Worm (Caenorhabditis elegans) whole organism, young adult: Measurements from ENCODE around the gene dao-3.
A peak's percentile ranks its signal among the peaks of the same experiment; 100 is the strongest.

Experiments used
- B0035.1 ChIP-seq: sonication (generic microtip); optimal IDR thresholded peaks from 2 replicates; lab custom pipeline; 2016; ENCODE audit warnings: missing genetic modification characterization, mild to moderate bottlenecking, missing compliant biosample characterization, missing genotype, missing genetic modification reagents
- B0261.1 ChIP-seq: sonication (generic microtip); optimal IDR thresholded peaks from 2 replicates; lab custom pipeline; 2016; ENCODE audit warnings: mild to moderate bottlenecking, missing genetic modification characterization, moderate library complexity, missing compliant biosample characterization
- D2030.7 ChIP-seq: fragments of 200-800 bp; sonication (Bioruptor generic); IDR thresholded peaks from 2 replicates; pipeline ENCODE4 v1.3.6; 2022; ENCODE audit warnings: missing genetic modification reagents, missing genetic modification characterization, missing compliant biosample characterization
- F33H1.4 ChIP-seq: fragments of 200-800 bp; sonication (Bioruptor generic); IDR thresholded peaks from 2 replicates; pipeline ENCODE4 v1.3.6; 2022; ENCODE audit warnings: missing genetic modification reagents, missing genetic modification characterization, missing compliant biosample characterization
- F37B4.10 ChIP-seq: fragments of 200-800 bp; sonication (Bioruptor generic); IDR thresholded peaks from 2 replicates; pipeline ENCODE4 v1.3.6; 2022; ENCODE audit warnings: missing genetic modification characterization, missing compliant biosample characterization
- ZK185.1 ChIP-seq: sonication (generic microtip); optimal IDR thresholded peaks from 2 replicates; lab custom pipeline; 2016; ENCODE audit warnings: mild to moderate bottlenecking, missing genetic modification characterization, missing compliant biosample characterization; ENCODE audit not compliant: poor library complexity, severe bottlenecking
- akir-1 ChIP-seq: fragments of 200-800 bp; sonication (Bioruptor generic); optimal IDR thresholded peaks from 2 replicates; lab custom pipeline; 2018; ENCODE audit warnings: mild to moderate bottlenecking, missing genetic modification characterization, moderate library complexity, missing compliant biosample characterization
- athp-1 ChIP-seq: sonication (generic microtip); optimal IDR thresholded peaks from 2 replicates; lab custom pipeline; 2017; ENCODE audit warnings: mild to moderate bottlenecking, missing genetic modification characterization, missing compliant biosample characterization
- attf-3 ChIP-seq: fragments of 200-800 bp; sonication (Bioruptor generic); conservative IDR thresholded peaks from 2 replicates; pipeline ENCODE4 v1.3.6; 2022; ENCODE audit warnings: missing genetic modification reagents, missing genetic modification characterization, missing compliant biosample characterization
- bed-1 ChIP-seq: fragments of 200-800 bp; sonication (Bioruptor generic); IDR thresholded peaks from 2 replicates; pipeline ENCODE4 v1.3.6; 2022; ENCODE audit warnings: missing genetic modification reagents, missing genetic modification characterization, missing compliant biosample characterization
- ccch-3 ChIP-seq: fragments of 200-800 bp; sonication (Bioruptor generic); optimal IDR thresholded peaks from 2 replicates; lab custom pipeline; 2018; ENCODE audit warnings: mild to moderate bottlenecking, missing genetic modification characterization, missing compliant biosample characterization
- ceh-100 ChIP-seq: fragments of 200-800 bp; sonication (Bioruptor generic); IDR thresholded peaks from 2 replicates; pipeline ENCODE4 v1.3.6; 2022; ENCODE audit warnings: missing genetic modification reagents, missing genetic modification characterization, missing compliant biosample characterization
- ceh-27 ChIP-seq: fragments of 200-800 bp; sonication (Bioruptor generic); optimal IDR thresholded peaks from 2 replicates; lab custom pipeline; 2018; ENCODE audit warnings: mild to moderate bottlenecking, missing genetic modification characterization, moderate library complexity, missing compliant biosample characterization
- dpl-1 ChIP-seq: fragments of 150-350 bp; optimal IDR thresholded peaks from 2 replicates; lab custom pipeline; 2014; ENCODE audit warnings: missing biosample characterization, missing genetic modification reagents, missing genetic modification characterization
- ekl-4 ChIP-seq: fragments of 200-800 bp; sonication (Bioruptor generic); IDR thresholded peaks from 2 replicates; pipeline ENCODE4 v1.3.6; 2022; ENCODE audit warnings: missing genetic modification reagents, missing genetic modification characterization, missing compliant biosample characterization
- fkh-3 ChIP-seq: sonication (generic microtip); optimal IDR thresholded peaks from 2 replicates; lab custom pipeline; 2016; ENCODE audit warnings: mild to moderate bottlenecking, missing genetic modification characterization, missing compliant biosample characterization
- gei-17 ChIP-seq: fragments of 200-800 bp; sonication (Bioruptor generic); optimal IDR thresholded peaks from 2 replicates; lab custom pipeline; 2018; ENCODE audit warnings: mild to moderate bottlenecking, missing genetic modification characterization, missing compliant biosample characterization
- him-1 ChIP-seq: sonication (generic microtip); optimal IDR thresholded peaks from 2 replicates; lab custom pipeline; 2016; ENCODE audit warnings: missing genotype, missing genetic modification reagents, missing genetic modification characterization, missing compliant biosample characterization
- hlh-12 ChIP-seq: sonication (generic microtip); optimal IDR thresholded peaks from 2 replicates; lab custom pipeline; 2016; ENCODE audit warnings: missing genetic modification characterization, missing compliant biosample characterization
- hmg-1.2 ChIP-seq: fragments of 200-800 bp; sonication (Bioruptor generic); IDR thresholded peaks from 2 replicates; pipeline ENCODE4 v1.3.6; 2022; ENCODE audit warnings: missing genetic modification reagents, missing genetic modification characterization, missing compliant biosample characterization
- lin-40 ChIP-seq: sonication (generic microtip); optimal IDR thresholded peaks from 2 replicates; lab custom pipeline; 2016; ENCODE audit warnings: missing genetic modification characterization, mild to moderate bottlenecking, missing compliant biosample characterization, missing genotype, missing genetic modification reagents
- madf-3 ChIP-seq: fragments of 200-800 bp; sonication (Bioruptor generic); IDR thresholded peaks from 2 replicates; pipeline ENCODE4 v1.3.6; 2022; ENCODE audit warnings: missing genetic modification reagents, missing genetic modification characterization, missing compliant biosample characterization
- madf-6 ChIP-seq: fragments of 200-800 bp; sonication (Bioruptor generic); IDR thresholded peaks from 2 replicates; pipeline ENCODE4 v1.3.6; 2022; ENCODE audit warnings: missing genetic modification reagents, missing genetic modification characterization, missing compliant biosample characterization
- madf-8 ChIP-seq: fragments of 200-800 bp; sonication (Bioruptor generic); conservative IDR thresholded peaks from 2 replicates; pipeline ENCODE4 v1.3.6; 2022; ENCODE audit warnings: missing genetic modification reagents, missing genetic modification characterization, missing compliant biosample characterization
- mxl-1 ChIP-seq: sonication (generic microtip); optimal IDR thresholded peaks from 2 replicates; lab custom pipeline; 2016; ENCODE audit warnings: missing genetic modification characterization, missing compliant biosample characterization
- nfya-2 ChIP-seq: fragments of 200-800 bp; sonication (Bioruptor generic); IDR thresholded peaks from 2 replicates; pipeline ENCODE4 v1.3.6; 2022; ENCODE audit warnings: missing genetic modification reagents, missing genetic modification characterization, missing compliant biosample characterization
- nhr-27 ChIP-seq: fragments of 200-800 bp; sonication (Bioruptor generic); optimal IDR thresholded peaks from 2 replicates; lab custom pipeline; 2018; ENCODE audit warnings: mild to moderate bottlenecking, missing genetic modification characterization, moderate library complexity, missing compliant biosample characterization
- nhr-80 ChIP-seq: sonication (generic microtip); optimal IDR thresholded peaks from 2 replicates; lab custom pipeline; 2016; ENCODE audit warnings: missing genetic modification characterization, missing compliant biosample characterization
- pha-4 ChIP-seq: fragments of 150-350 bp; sonication (generic microtip); optimal IDR thresholded peaks from 2 replicates; lab custom pipeline; 2014; ENCODE audit warnings: missing biosample characterization, missing genetic modification reagents, missing genetic modification characterization
- rcor-1 ChIP-seq: fragments of 200-800 bp; sonication (Bioruptor generic); IDR thresholded peaks from 2 replicates; pipeline ENCODE4 v1.3.6; 2022; ENCODE audit warnings: missing genetic modification reagents, missing genetic modification characterization, missing compliant biosample characterization
- repo-1 ChIP-seq: sonication (generic microtip); optimal IDR thresholded peaks from 2 replicates; lab custom pipeline; 2017; ENCODE audit warnings: mild to moderate bottlenecking, missing genetic modification characterization, missing compliant biosample characterization
- rpc-1 ChIP-seq, 2 experiments: fragments of 150-350 bp in 1 of 2; sonication (generic microtip) in 1 of 2; optimal IDR thresholded peaks; 2 replicates each; lab custom pipeline; 2014 to 2018; ENCODE audit warnings: missing biosample characterization in 1 of 2, missing genetic modification characterization in 1 of 2, missing genetic modification reagents in 1 of 2, missing genotype in 1 of 2
- snpc-3.4 ChIP-seq: sonication (generic microtip); optimal IDR thresholded peaks from 2 replicates; lab custom pipeline; 2017; ENCODE audit warnings: missing genetic modification characterization, mild to moderate bottlenecking, missing compliant biosample characterization, antibody characterized with exemption, moderate library complexity, missing genotype, missing genetic modification reagents
- snpc-4 ChIP-seq, 5 experiments: fragments of 150-350 bp in 1 of 5; sonication (generic microtip) in 4 of 5; optimal IDR thresholded peaks; 2 replicates each; lab custom pipeline; 2014 to 2018; ENCODE audit warnings: missing genetic modification characterization in 5 of 5, missing biosample characterization in 3 of 5, antibody characterized with exemption in 2 of 5, mild to moderate bottlenecking in 2 of 5, missing compliant biosample characterization in 2 of 5, missing genotype in 2 of 5, moderate library complexity in 2 of 5, missing genetic modification reagents in 1 of 5
- tbp1 ChIP-seq: fragments of 200-800 bp; sonication (Bioruptor generic); optimal IDR thresholded peaks from 2 replicates; lab custom pipeline; 2018; ENCODE audit warnings: mild to moderate bottlenecking, missing genetic modification characterization, missing compliant biosample characterization
- ztf-18 ChIP-seq: sonication (generic microtip); optimal IDR thresholded peaks from 2 replicates; lab custom pipeline; 2016; ENCODE audit warnings: missing genotype, mild to moderate bottlenecking, missing genetic modification characterization, missing compliant biosample characterization
- ztf-3 ChIP-seq: fragments of 200-800 bp; sonication (Bioruptor generic); optimal IDR thresholded peaks from 2 replicates; lab custom pipeline; 2018; ENCODE audit warnings: mild to moderate bottlenecking, missing genetic modification characterization, missing compliant biosample characterization

Gene dao-3

DNA sequence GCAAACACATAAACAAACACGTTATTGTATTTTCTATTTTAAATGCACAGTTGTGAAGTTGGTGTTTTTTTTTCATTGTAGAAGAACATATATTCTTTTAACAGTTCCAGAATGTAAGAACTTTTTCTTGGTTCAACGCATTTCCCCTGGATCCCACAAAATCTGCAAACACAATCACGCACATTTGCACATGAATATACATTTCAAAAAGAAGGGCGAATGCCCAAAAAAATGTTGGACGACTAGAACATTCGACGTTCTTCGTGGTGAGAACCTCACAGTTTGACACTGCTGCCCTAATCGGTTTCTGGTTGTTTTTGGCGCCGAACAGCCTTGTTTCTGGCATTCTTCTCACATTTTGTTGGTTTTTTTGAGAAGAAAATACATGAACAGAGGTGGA, 23.2 kb upstream of the dao-3 start (continued):
- TF ChIP-seq snpc-4 (GFP tag; optimal IDR thresholded peaks at IDR 0.05; lab: Kevin White, UChicago) (no peak), snpc-4 (tag; optimal IDR thresholded peaks at IDR 0.05; lab: Kevin White, UChicago) (no peak), ceh-27 (GFP tag; lab: Kevin White, UChicago) (peak; percentile 10), nhr-27 (tag; lab: Kevin White, UChicago) (no peak), rcor-1 (GFP tag; lab: Robert Waterston, UW) (no peak), pha-4 (peak; percentile 21), attf-3 (GFP tag; lab: Robert Waterston, UW) (no peak), madf-6 (no peak), rpc-1 (optimal IDR thresholded peaks at IDR 0.05; lab: Kevin White, UChicago) (no peak), rpc-1 (tag; optimal IDR thresholded peaks at IDR 0.05; lab: Kevin White, UChicago) (no peak), B0261.1 (tag; lab: Kevin White, UChicago) (no peak), F33H1.4 (no peak), lin-40 (peak; percentile 44), tbp1 (GFP tag; lab: Kevin White, UChicago) (peak; percentile 10), ceh-100 (GFP tag; lab: Robert Waterston, UW) (no peak), hlh-12 (tag; lab: Kevin White, UChicago) (no peak), ztf-3 (GFP tag; lab: Kevin White, UChicago) (no peak), D2030.7 (GFP tag; lab: Robert Waterston, UW) (no peak), nhr-80 (peak; percentile 35), nfya-2 (GFP tag; lab: Robert Waterston, UW) (no peak), ccch-3 (no peak), fkh-3 (tag; lab: Kevin White, UChicago) (no peak), B0035.1 (tag; lab: Kevin White, UChicago) (no peak)
- TF ChIP-seq, all 124 proteins: peak for 8

DNA sequence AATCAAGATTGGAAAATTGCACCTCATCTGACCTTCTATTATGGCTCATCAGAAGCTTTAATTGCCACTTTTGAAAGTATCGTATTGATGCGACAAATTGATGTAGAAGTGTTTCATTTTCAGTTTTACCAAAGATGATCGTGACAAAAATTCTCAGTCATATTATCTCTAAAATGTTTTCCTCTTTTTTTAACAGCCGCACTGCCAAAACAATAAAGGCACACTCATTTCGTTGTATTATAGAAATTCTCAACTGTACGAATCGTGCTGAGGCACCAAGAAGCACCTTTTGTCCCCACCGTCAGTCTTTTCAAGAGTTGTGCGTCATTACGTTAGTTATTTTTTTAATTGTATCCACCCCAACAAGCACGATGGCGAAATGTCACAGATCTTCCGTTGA, 21.6 kb upstream of the dao-3 start, which contains the start of gene K07E3.9:
Gene K07E3.9, plus strand, starts transcription at position 301 of the 400 bp plus-strand sequence.
- TF ChIP-seq snpc-3.4 (tag; lab: Kevin White, UChicago) = no peak
- no peak for TF ChIP-seq akir-1 (GFP tag; lab: Kevin White, UChicago)
- no peak for TF ChIP-seq athp-1 (tag; lab: Kevin White, UChicago)
- TF ChIP-seq ekl-4 (GFP tag; lab: Robert Waterston, UW) = no peak
- no peak for TF ChIP-seq repo-1 (tag; lab: Kevin White, UChicago)
- TF ChIP-seq ztf-18 = no peak
- TF ChIP-seq F37B4.10 (GFP tag; lab: Robert Waterston, UW) = no peak
- no peak for TF ChIP-seq rpc-1 (optimal IDR thresholded peaks at IDR 0.05; lab: Kevin White, UChicago)
- TF ChIP-seq rpc-1 (tag; optimal IDR thresholded peaks at IDR 0.05; lab: Kevin White, UChicago) = no peak

DNA sequence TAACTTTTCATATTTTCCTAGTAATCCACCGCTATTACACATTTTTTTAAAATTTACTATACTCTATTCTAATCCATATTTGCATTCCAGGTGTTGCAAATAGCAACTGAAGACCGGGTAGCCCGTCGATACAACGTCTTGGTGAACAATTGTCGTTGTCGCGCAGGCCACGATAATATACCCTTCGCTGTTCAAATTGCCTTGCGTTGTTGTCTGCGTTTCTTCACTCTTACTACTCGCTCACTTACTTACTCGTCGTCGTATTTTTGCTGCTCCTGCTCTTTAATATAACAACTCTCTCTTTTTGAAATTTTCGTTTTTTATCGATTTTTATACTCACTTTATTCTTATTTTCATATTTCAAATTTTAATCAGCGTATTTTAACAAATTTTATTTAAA, 17.5 kb upstream of the dao-3 start, which contains the start of gene K07E3.2:
Gene K07E3.2, plus strand, starts transcription at position 400 of the 400 bp plus-strand sequence.
- TF ChIP-seq bed-1 (GFP tag; lab: Robert Waterston, UW) = no peak
- no peak for TF ChIP-seq snpc-4 (GFP tag; optimal IDR thresholded peaks at IDR 0.05; lab: Kevin White, UChicago)
- TF ChIP-seq snpc-4 (tag; optimal IDR thresholded peaks at IDR 0.05; lab: Kevin White, UChicago) = no peak
- TF ChIP-seq him-1 (tag; lab: Kevin White, UChicago) = no peak
- peak; percentile 8 for TF ChIP-seq nhr-80
- TF ChIP-seq hmg-1.2 (GFP tag; lab: Robert Waterston, UW) = peak; percentile 63; the same call in 1 of the 2 replicates
- peak; percentile 40 for TF ChIP-seq gei-17 (GFP tag; lab: Kevin White, UChicago)
- no peak for TF ChIP-seq madf-8
- TF ChIP-seq madf-3 = no peak
- no peak for TF ChIP-seq mxl-1 (tag; lab: Kevin White, UChicago)
- peak; percentile 57 for TF ChIP-seq lin-40
- peak; percentile 23 for TF ChIP-seq ZK185.1
- no peak for TF ChIP-seq dpl-1 (GFP tag; lab: Kevin White, UChicago)
